Worm (Caenorhabditis elegans) whole organism, L1 larva: ENCODE measurements around the gene disl-2.

Experiments used
- C34B4.2 ChIP-seq: sonication (generic microtip); optimal IDR thresholded peaks from 2 replicates; lab custom pipeline; 2017; ENCODE audit warnings: mild to moderate bottlenecking, missing genetic modification characterization, missing compliant biosample characterization
- alr-1 ChIP-seq: fragments of 200-800 bp; sonication (Bioruptor generic); optimal IDR thresholded peaks from 2 replicates; lab custom pipeline; 2018; ENCODE audit warnings: borderline replicate concordance, mild to moderate bottlenecking, missing genetic modification characterization, missing compliant biosample characterization
- blmp-1 ChIP-seq: fragments of 150-350 bp; optimal IDR thresholded peaks from 2 replicates; lab custom pipeline; 2014; ENCODE audit warnings: missing biosample characterization, missing genetic modification characterization
- ceh-63 ChIP-seq: fragments of 200-800 bp; sonication (Bioruptor generic); optimal IDR thresholded peaks from 2 replicates; lab custom pipeline; 2018; ENCODE audit warnings: mild to moderate bottlenecking, missing genetic modification characterization, missing compliant biosample characterization
- ceh-82 ChIP-seq, 3 experiments: fragments of 150-350 bp in 1 of 3; sonication (generic microtip) in 2 of 3; optimal IDR thresholded peaks; 2 replicates each; lab custom pipeline; 2014 to 2017; ENCODE audit warnings: missing biosample characterization in 3 of 3, missing genetic modification characterization in 3 of 3
- ceh-90 ChIP-seq: sonication (generic microtip); optimal IDR thresholded peaks from 2 replicates; lab custom pipeline; 2016; ENCODE audit warnings: missing genetic modification characterization, missing compliant biosample characterization
- ces-1 ChIP-seq: fragments of 150-350 bp; optimal IDR thresholded peaks from 2 replicates; lab custom pipeline; 2014; ENCODE audit warnings: missing biosample characterization, missing genetic modification reagents, missing genetic modification characterization
- efl-1 ChIP-seq, 4 experiments: fragments of 150-350 bp; optimal IDR thresholded peaks in 3 of 4; peaks in 1 of 4; 1 replicate in 1 of 4; 2 replicates in 3 of 4; lab custom pipeline; 2014; ENCODE audit warnings: missing biosample characterization in 2 of 4, missing genetic modification characterization in 2 of 4, missing genetic modification reagents in 2 of 4
- egl-13 ChIP-seq: sonication (generic microtip); optimal IDR thresholded peaks from 2 replicates; lab custom pipeline; 2016; ENCODE audit warnings: missing genotype, missing genetic modification reagents, missing genetic modification characterization, missing compliant biosample characterization
- egl-27 ChIP-seq, 2 experiments: fragments of 150-350 bp in 1 of 2; sonication (generic microtip); optimal IDR thresholded peaks; 3 replicates each; lab custom pipeline; 2017 to 2018; ENCODE audit warnings: missing biosample characterization in 2 of 2, missing genetic modification characterization in 2 of 2, missing genetic modification reagents in 2 of 2
- elt-3 ChIP-seq, 6 experiments: fragments of 150-350 bp in 1 of 6; sonication (generic microtip); optimal IDR thresholded peaks; 2 replicates each; lab custom pipeline; 2017 to 2018; ENCODE audit warnings: missing biosample characterization in 6 of 6, missing genetic modification characterization in 6 of 6, inconsistent platforms in 1 of 6
- ets-5 ChIP-seq: fragments of 200-800 bp; sonication (Bioruptor generic); IDR thresholded peaks from 2 replicates; pipeline ENCODE4 v1.3.6; 2022; ENCODE audit warnings: missing genetic modification characterization, missing compliant biosample characterization
- fkh-8 ChIP-seq: sonication (generic microtip); optimal IDR thresholded peaks from 2 replicates; lab custom pipeline; 2016; ENCODE audit warnings: mild to moderate bottlenecking, missing genetic modification characterization, missing compliant biosample characterization
- fos-1 ChIP-seq: fragments of 150-350 bp; optimal IDR thresholded peaks from 2 replicates; lab custom pipeline; 2014; ENCODE audit warnings: missing biosample characterization, missing genetic modification characterization
- grh-1 ChIP-seq: fragments of 200-800 bp; sonication (Bioruptor generic); IDR thresholded peaks from 2 replicates; pipeline ENCODE4 v1.3.6; 2022; ENCODE audit warnings: missing genetic modification reagents, missing genetic modification characterization, missing compliant biosample characterization
- hlh-4 ChIP-seq: sonication (generic microtip); optimal IDR thresholded peaks from 2 replicates; lab custom pipeline; 2016; ENCODE audit warnings: mild to moderate bottlenecking, missing genetic modification characterization, missing compliant biosample characterization
- irx-1 ChIP-seq: sonication (generic microtip); optimal IDR thresholded peaks from 2 replicates; lab custom pipeline; 2016; ENCODE audit warnings: missing genetic modification characterization, missing compliant biosample characterization
- lin-13 ChIP-seq: fragments of 150-350 bp; optimal IDR thresholded peaks from 2 replicates; lab custom pipeline; 2014; ENCODE audit warnings: missing biosample characterization, missing genetic modification reagents, missing genetic modification characterization
- lin-14 ChIP-seq: fragments of 200-800 bp; sonication (Bioruptor generic); optimal IDR thresholded peaks from 2 replicates; lab custom pipeline; 2018; ENCODE audit warnings: mild to moderate bottlenecking, missing genetic modification characterization, moderate library complexity, missing compliant biosample characterization
- lin-15B ChIP-seq: fragments of 150-350 bp; sonication (generic microtip); optimal IDR thresholded peaks from 3 replicates; lab custom pipeline; 2014; ENCODE audit warnings: missing biosample characterization, missing genetic modification characterization
- lin-39 ChIP-seq: fragments of 150-350 bp; optimal IDR thresholded peaks from 2 replicates; lab custom pipeline; 2014; ENCODE audit warnings: missing biosample characterization, missing genetic modification reagents, missing genetic modification characterization
- lsy-2 ChIP-seq, 2 experiments: fragments of 150-350 bp; optimal IDR thresholded peaks; 2 replicates each; lab custom pipeline; 2014; ENCODE audit warnings: missing biosample characterization in 2 of 2, missing genetic modification characterization in 2 of 2
- mab-9 ChIP-seq: fragments of 200-800 bp; sonication (Bioruptor generic); IDR thresholded peaks from 2 replicates; pipeline ENCODE4 v1.3.6; 2022; ENCODE audit warnings: missing genetic modification reagents, missing genetic modification characterization, missing compliant biosample characterization
- mep-1 ChIP-seq: fragments of 150-350 bp; optimal IDR thresholded peaks from 2 replicates; lab custom pipeline; 2014; ENCODE audit warnings: missing biosample characterization, missing genetic modification characterization
- nhr-11 ChIP-seq: fragments of 150-350 bp; optimal IDR thresholded peaks from 2 replicates; lab custom pipeline; 2014; ENCODE audit warnings: missing biosample characterization, missing genetic modification characterization
- nhr-47 ChIP-seq: sonication (generic microtip); optimal IDR thresholded peaks from 2 replicates; lab custom pipeline; 2016; ENCODE audit warnings: mild to moderate bottlenecking, missing genetic modification characterization, moderate library complexity, missing compliant biosample characterization
- nhr-71 ChIP-seq: sonication (generic microtip); optimal IDR thresholded peaks from 2 replicates; lab custom pipeline; 2016; ENCODE audit warnings: mild to moderate bottlenecking, missing genetic modification characterization, moderate library complexity, missing compliant biosample characterization
- nhr-84 ChIP-seq: sonication (generic microtip); optimal IDR thresholded peaks from 2 replicates; lab custom pipeline; 2017; ENCODE audit warnings: missing biosample characterization, missing genetic modification characterization
- nhr-85 ChIP-seq: sonication (generic microtip); peaks from one replicate; lab custom pipeline; 2016; ENCODE audit warnings: missing genetic modification characterization, inconsistent platforms, missing compliant biosample characterization
- nhr-90 ChIP-seq: sonication (generic microtip); optimal IDR thresholded peaks from 2 replicates; lab custom pipeline; 2016; ENCODE audit warnings: mild to moderate bottlenecking, missing genetic modification characterization, missing compliant biosample characterization; ENCODE audit not compliant: poor library complexity
- snpc-4 ChIP-seq: fragments of 150-350 bp; optimal IDR thresholded peaks from 2 replicates; lab custom pipeline; 2014; ENCODE audit warnings: missing biosample characterization, missing genetic modification characterization
- sox-4 ChIP-seq: sonication (generic microtip); optimal IDR thresholded peaks from 2 replicates; lab custom pipeline; 2016; ENCODE audit warnings: missing genetic modification characterization, missing compliant biosample characterization
- sptf-1 ChIP-seq: fragments of 150-350 bp; optimal IDR thresholded peaks from 2 replicates; lab custom pipeline; 2014; ENCODE audit warnings: missing biosample characterization, missing genetic modification characterization
- tbx-2 ChIP-seq: sonication (generic microtip); optimal IDR thresholded peaks from 2 replicates; lab custom pipeline; 2016; ENCODE audit warnings: missing genetic modification characterization, missing compliant biosample characterization
- tlp-1 ChIP-seq: fragments of 150-350 bp; optimal IDR thresholded peaks from 2 replicates; lab custom pipeline; 2014; ENCODE audit warnings: missing biosample characterization, missing genetic modification characterization
- unc-130 ChIP-seq: fragments of 150-350 bp; optimal IDR thresholded peaks from 2 replicates; lab custom pipeline; 2017; ENCODE audit warnings: missing biosample characterization, missing genetic modification characterization, inconsistent platforms
- zag-1 ChIP-seq: fragments of 150-350 bp; optimal IDR thresholded peaks from 2 replicates; lab custom pipeline; 2014; ENCODE audit warnings: missing biosample characterization, missing genetic modification characterization
- ztf-11 ChIP-seq, 2 experiments: sonication (generic microtip); optimal IDR thresholded peaks; 2 replicates each; lab custom pipeline; 2016 to 2017; ENCODE audit warnings: missing genetic modification characterization in 2 of 2, missing biosample characterization in 1 of 2, missing compliant biosample characterization in 1 of 2
- ztf-4 ChIP-seq: fragments of 150-350 bp; optimal IDR thresholded peaks from 2 replicates; lab custom pipeline; 2014; ENCODE audit warnings: missing biosample characterization, missing genetic modification characterization

Gene disl-2

DNA sequence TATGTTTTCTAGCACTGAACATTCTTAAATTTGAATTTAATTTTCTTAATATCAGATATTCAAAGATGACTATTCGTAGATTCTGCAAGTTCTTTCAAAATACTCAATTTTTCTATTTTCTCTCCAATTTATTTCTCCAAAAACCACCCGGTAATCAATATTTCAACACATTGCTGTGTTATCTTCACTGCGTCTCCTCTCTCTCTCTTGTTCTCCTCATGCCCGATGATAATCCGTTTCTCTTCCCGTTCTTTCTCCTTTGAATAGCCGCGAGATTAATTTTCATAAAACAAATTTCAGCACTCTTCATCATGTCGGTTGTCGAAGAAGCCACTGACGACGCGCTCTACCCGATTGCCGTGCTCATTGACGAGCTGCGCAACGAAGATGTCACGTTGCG is 7.5 kb downstream of the disl-2 start, which contains the start of gene paa-1:
Gene paa-1 (plus strand): TSS at position 301 of the 400 bp plus-strand sequence.
- TF ChIP-seq irx-1 (tag; lab: Kevin White, UChicago) = no peak
- no peak for TF ChIP-seq efl-1 (optimal IDR thresholded peaks at IDR 0.05; lab: Kevin White, UChicago)
- TF ChIP-seq efl-1 (GFP tag; optimal IDR thresholded peaks at IDR 0.05 in 1 of 2; lab: Kevin White, UChicago) = peak in 1 of 2 experiments; percentile 35

DNA sequence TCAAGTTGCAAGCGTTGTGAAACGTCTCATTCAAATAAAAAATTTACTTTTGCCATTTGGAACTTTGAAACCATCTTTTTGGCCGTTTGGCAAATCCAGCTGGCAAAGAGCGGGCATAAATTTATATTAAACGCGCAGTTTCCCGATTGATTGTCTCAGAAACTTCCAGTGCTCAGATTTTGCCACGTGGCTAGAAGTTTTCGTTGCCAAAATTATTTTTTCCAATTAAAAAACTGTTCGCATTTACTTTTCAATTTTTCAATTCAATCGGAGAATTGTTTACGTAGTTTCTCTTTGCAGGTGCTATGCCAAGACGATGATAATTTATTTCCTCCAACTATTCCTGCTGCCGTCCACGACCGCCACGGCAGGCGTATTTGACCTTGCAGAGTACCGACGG is 10.3 kb downstream of the disl-2 start, which contains the start of gene F48E8.4:
Gene F48E8.4 (plus strand): TSS at position 301 of the 400 bp plus-strand sequence.
- TF ChIP-seq nhr-84 (tag; lab: Kevin White, UChicago) = no peak
- TF ChIP-seq efl-1 (optimal IDR thresholded peaks at IDR 0.05; lab: Kevin White, UChicago) = no peak
- TF ChIP-seq efl-1 (GFP tag; optimal IDR thresholded peaks at IDR 0.05 in 1 of 2; lab: Kevin White, UChicago) = peak in 1 of 2 experiments; percentile 82
- no peak for TF ChIP-seq lin-39 (tag; lab: Kevin White, UChicago)
- TF ChIP-seq snpc-4 = no peak
- no peak for TF ChIP-seq zag-1 (tag; lab: Kevin White, UChicago)

DNA sequence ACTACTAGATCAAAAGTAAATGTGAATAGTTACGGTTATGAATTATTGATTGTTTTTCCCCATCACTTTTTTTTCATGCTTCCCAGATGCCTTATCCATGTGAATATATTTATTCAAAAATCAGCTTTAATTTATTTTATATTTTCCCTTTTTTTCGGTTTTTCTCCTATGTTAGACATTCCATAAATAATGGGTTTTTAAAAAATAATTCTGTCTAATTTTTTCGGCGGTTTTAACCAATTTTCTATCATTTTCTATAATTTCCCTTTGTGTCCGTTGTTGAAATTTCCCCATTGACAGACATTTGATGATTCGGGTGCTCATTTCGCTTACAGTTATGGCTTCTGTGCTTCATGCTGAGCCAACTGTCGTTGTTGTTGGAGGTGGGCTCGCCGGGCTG is 18.1 kb downstream of the disl-2 start, which contains the start of gene F48E8.3:
Gene F48E8.3 (plus strand): TSS at position 301 of the 400 bp plus-strand sequence.
- TF ChIP-seq tlp-1 (tag; lab: Kevin White, UChicago) (no peak), lsy-2 (tag; optimal IDR thresholded peaks at IDR 0.05; lab: Kevin White, UChicago) (no peak), egl-13 (tag; lab: Kevin White, UChicago) (no peak), C34B4.2 (no peak)

DNA sequence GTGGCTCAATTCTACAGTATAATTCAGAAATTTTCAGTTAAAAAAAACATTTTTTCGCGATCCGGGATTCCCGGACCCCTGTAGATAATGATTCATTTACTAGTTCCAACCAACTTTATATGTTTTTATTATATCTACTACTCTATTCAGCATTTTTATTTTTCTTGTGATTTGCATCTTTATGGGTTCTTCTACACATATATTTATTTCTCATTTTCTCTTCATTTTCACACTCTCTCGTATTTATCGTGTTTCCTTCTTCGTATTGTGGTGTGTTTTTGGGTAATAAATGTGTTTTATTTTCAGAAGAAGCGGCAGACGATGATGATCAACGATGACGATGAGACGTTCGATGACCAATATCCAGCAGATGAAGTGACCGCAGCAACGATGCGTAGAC is 21.1 kb downstream of the disl-2 start, which contains the start of gene F48E8.2:
Gene F48E8.2 (plus strand): TSS at position 301 of the 400 bp plus-strand sequence.
- TF ChIP-seq grh-1 (GFP tag; lab: Robert Waterston, UW) (no peak), sox-4 (tag; lab: Kevin White, UChicago) (no peak), mab-9 (GFP tag; lab: Robert Waterston, UW) (no peak), fos-1 (tag; lab: Kevin White, UChicago) (no peak), ceh-90 (tag; lab: Kevin White, UChicago) (no peak), nhr-90 (no peak), unc-130 (tag; lab: Kevin White, UChicago) (no peak), ztf-4 (no peak), elt-3 (tag; optimal IDR thresholded peaks at IDR 0.05; lab: Kevin White, UChicago) (no peak), lin-13 (GFP tag; lab: Kevin White, UChicago) (no peak), ztf-11 (tag; optimal IDR thresholded peaks at IDR 0.05; lab: Kevin White, UChicago) (no peak), irx-1 (tag; lab: Kevin White, UChicago) (no peak), nhr-71 (no peak), ets-5 (GFP tag; lab: Robert Waterston, UW) (no peak), tbx-2 (tag; lab: Kevin White, UChicago) (no peak), mep-1 (tag; lab: Kevin White, UChicago) (no peak), sptf-1 (tag; lab: Kevin White, UChicago) (no peak)
- TF ChIP-seq, all 84 proteins: peak for 0

DNA sequence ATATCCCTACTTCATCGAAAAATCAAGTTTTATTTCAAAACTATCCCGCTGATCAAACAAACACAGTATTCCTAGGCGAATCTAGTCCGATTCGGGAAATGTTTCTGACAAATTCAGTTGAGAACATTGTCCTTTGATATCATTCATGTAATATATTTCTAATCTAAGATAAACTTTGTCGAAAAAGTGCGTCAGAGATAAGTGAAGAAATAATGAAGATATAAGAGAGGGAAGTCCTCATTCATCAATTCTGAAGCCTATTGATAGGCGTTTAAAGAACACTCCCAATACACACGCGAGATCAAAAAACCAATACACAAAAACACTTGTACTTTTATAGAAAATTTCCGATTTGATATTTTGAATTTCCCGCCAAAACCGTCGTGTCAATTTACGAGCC is 21.9 kb downstream of the disl-2 start:
- no peak for TF ChIP-seq egl-27 (tag; optimal IDR thresholded peaks at IDR 0.05; lab: Kevin White, UChicago)
- TF ChIP-seq lin-14 = no peak
- no peak for TF ChIP-seq ceh-82 (tag; optimal IDR thresholded peaks at IDR 0.05; lab: Kevin White, UChicago)
- TF ChIP-seq nhr-85 (tag; lab: Kevin White, UChicago) = peak; percentile 47
- TF ChIP-seq nhr-71 = peak; percentile 39
- peak in 4 of 6 experiments; percentile 14 to 67 (median 48) for TF ChIP-seq elt-3 (tag; optimal IDR thresholded peaks at IDR 0.05; lab: Kevin White, UChicago)
- no peak for TF ChIP-seq ces-1
- no peak for TF ChIP-seq zag-1 (tag; lab: Kevin White, UChicago)
- peak; percentile 33 for TF ChIP-seq blmp-1 (tag; lab: Kevin White, UChicago)
- TF ChIP-seq nhr-90 = no peak
- TF ChIP-seq ceh-63 = no peak
- no peak for TF ChIP-seq lin-15B (tag; lab: Kevin White, UChicago)
- no peak for TF ChIP-seq fkh-8
- no peak for TF ChIP-seq alr-1 (tag; lab: Kevin White, UChicago)
- no peak for TF ChIP-seq nhr-11
- no peak for TF ChIP-seq hlh-4 (tag; lab: Kevin White, UChicago)
- TF ChIP-seq nhr-47 (tag; lab: Kevin White, UChicago) = no peak
